Fruit fly (Drosophila melanogaster): ENCODE results near the gene CG17350.

The CG17350 gene

DNA sequence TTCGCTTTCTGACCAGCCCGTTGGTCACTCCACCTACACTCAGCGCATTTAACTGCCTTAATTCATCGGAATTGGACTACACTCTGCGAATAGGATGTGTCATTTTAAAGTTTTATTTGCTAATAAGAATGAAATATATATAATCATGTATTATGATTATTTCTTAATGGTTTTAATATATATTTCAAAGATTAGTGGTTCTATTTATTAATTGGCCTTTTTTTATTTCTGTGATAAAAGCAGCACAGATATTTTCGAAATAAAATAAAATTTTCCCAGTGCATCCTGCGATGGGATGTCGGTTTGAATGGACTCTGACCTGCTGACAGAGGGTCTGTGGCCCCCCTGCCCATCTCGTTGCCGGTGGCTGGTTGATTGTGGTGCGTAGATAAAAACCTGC is 6.9 kb upstream of the CG17350 start (continued):
- TF ChIP-seq CG4328 (GFP tag; optimal IDR thresholded peaks at IDR 0.05) (no peak), CG8290 (GFP tag; optimal IDR thresholded peaks at IDR 0.05) (no peak), CG8290 (tag; optimal IDR thresholded peaks at IDR 0.05) (no peak), emc (GFP tag; optimal IDR thresholded peaks at IDR 0.05) (no peak), corto (GFP tag; optimal IDR thresholded peaks at IDR 0.05) (no peak), CG8359 (GFP tag; optimal IDR thresholded peaks at IDR 0.05; ENCODE audit: borderline replicate concordance) (no peak), CG17612 (GFP tag; IDR thresholded peaks at IDR 0.05) (no peak), CG12942 (GFP tag; optimal IDR thresholded peaks at IDR 0.05) (no peak), cas (GFP tag; IDR thresholded peaks at IDR 0.05) (no peak), maf-S (GFP tag; optimal IDR thresholded peaks at IDR 0.05) (no peak), schlank (tag; optimal IDR thresholded peaks at IDR 0.05) (no peak), CG8765 (GFP tag; IDR thresholded peaks at IDR 0.05) (no peak), CG10267 (tag; optimal IDR thresholded peaks at IDR 0.05) (peak; percentile 47), Oaz (GFP tag; IDR thresholded peaks at IDR 0.05) (no peak), CG9609 (GFP tag; optimal IDR thresholded peaks at IDR 0.05) (no peak), CG18476 (GFP tag; optimal IDR thresholded peaks at IDR 0.05) (no peak), CG17912 (GFP tag; optimal IDR thresholded peaks at IDR 0.05) (no peak), CG7556 (GFP tag; optimal IDR thresholded peaks at IDR 0.05) (peak; percentile 59), wor (GFP tag; IDR thresholded peaks at IDR 0.05) (no peak), yki (optimal IDR thresholded peaks at IDR 0.05) (no peak), Adf1 (GFP tag; IDR thresholded peaks at IDR 0.05) (no peak), Hr78 (GFP tag; optimal IDR thresholded peaks at IDR 0.05) (no peak), CG32772 (GFP tag; IDR thresholded peaks at IDR 0.05) (no peak), usp (GFP tag; optimal IDR thresholded peaks at IDR 0.05) (no peak), CG13894 (tag; optimal IDR thresholded peaks at IDR 0.05) (no peak), CG34224 (GFP tag; IDR thresholded peaks at IDR 0.05; ENCODE audit: partially characterized antibody) (no peak), CG10565 (GFP tag; optimal IDR thresholded peaks at IDR 0.05) (no peak), peb (GFP tag; IDR thresholded peaks at IDR 0.05) (no peak), run (tag; optimal IDR thresholded peaks at IDR 0.05) (no peak), hbn (GFP tag; IDR thresholded peaks at IDR 0.05; ENCODE audit: partially characterized antibody) (no peak), CG12659 (GFP tag; optimal IDR thresholded peaks at IDR 0.05) (no peak), CG10462 (GFP tag; optimal IDR thresholded peaks at IDR 0.05) (no peak), CG17359 (tag; optimal IDR thresholded peaks at IDR 0.05) (peak; percentile 32), h (optimal IDR thresholded peaks at IDR 0.05) (no peak), ro (GFP tag; IDR thresholded peaks at IDR 0.05) (no peak), Blimp-1 (GFP tag; optimal IDR thresholded peaks at IDR 0.05) (peak; percentile 60), CG7271 (tag; optimal IDR thresholded peaks at IDR 0.05) (no peak), fu2 (GFP tag; optimal IDR thresholded peaks at IDR 0.05) (no peak), tio (GFP tag; optimal IDR thresholded peaks at IDR 0.05) (no peak), croc (GFP tag; conservative IDR thresholded peaks at IDR 0.05) (0 out of 3 replicates have a peak, but pooled peaks have one; percentile 27), chinmo (GFP tag; IDR thresholded peaks at IDR 0.05; ENCODE audit: partially characterized antibody) (no peak), CG8281 (tag; optimal IDR thresholded peaks at IDR 0.05) (no peak), ERR (GFP tag; optimal IDR thresholded peaks at IDR 0.05) (no peak), rib (GFP tag; IDR thresholded peaks at IDR 0.05) (no peak), cg (GFP tag; optimal IDR thresholded peaks at IDR 0.05) (no peak), prd (optimal IDR thresholded peaks at IDR 0.05) (no peak), prd (GFP tag; IDR thresholded peaks at IDR 0.05) (no peak), CG16863 (GFP tag; optimal IDR thresholded peaks at IDR 0.05) (no peak), zfh1 (GFP tag; IDR thresholded peaks at IDR 0.05) (no peak), CG11723 (GFP tag; optimal IDR thresholded peaks at IDR 0.05) (no peak), CG5180 (GFP tag; optimal IDR thresholded peaks at IDR 0.05) (no peak), CG4424 (GFP tag; optimal IDR thresholded peaks at IDR 0.05) (peak; percentile 27), CG1832 (GFP tag; optimal IDR thresholded peaks at IDR 0.05) (no peak)
